Fruit fly (Drosophila melanogaster) whole organism, embryonic: Measurements from ENCODE around the gene vnd.
A peak's percentile ranks its signal among the peaks of the same experiment; 100 is the strongest.

Experiments used
- Asciz ChIP-seq: fragments of 200-800 bp; sonication (Bioruptor generic); optimal IDR thresholded peaks from 2 replicates; lab custom pipeline; 2017; ENCODE audit warnings: missing biosample characterization, mild to moderate bottlenecking, missing genetic modification characterization, missing genetic modification reagents
- Bdp1 ChIP-seq: fragments of 200-800 bp; sonication (Bioruptor generic); optimal IDR thresholded peaks from 3 replicates; lab custom pipeline; 2016; ENCODE audit warnings: missing biosample characterization, missing genetic modification characterization
- C15 ChIP-seq: fragments of 200-800 bp; sonication (Bioruptor generic); IDR thresholded peaks from 3 replicates; pipeline ENCODE4 v1.3.6; 2022; ENCODE audit warnings: missing biosample characterization, missing genetic modification characterization
- CG10321 ChIP-seq: fragments of 200-800 bp; sonication (Bioruptor generic); IDR thresholded peaks from 2 replicates; pipeline ENCODE4 v1.3.6; 2022; ENCODE audit warnings: missing biosample characterization, missing genetic modification characterization
- CG10431 ChIP-seq: fragments of 200-800 bp; sonication (Bioruptor generic); optimal IDR thresholded peaks from 3 replicates; lab custom pipeline; 2018; ENCODE audit warnings: missing biosample characterization, mild to moderate bottlenecking, missing genetic modification characterization
- CG12071 ChIP-seq: fragments of 200-800 bp; sonication (Bioruptor generic); optimal IDR thresholded peaks from 3 replicates; lab custom pipeline; 2018; ENCODE audit warnings: missing biosample characterization, mild to moderate bottlenecking, missing genetic modification characterization
- CG15479 ChIP-seq: fragments of 200-800 bp; sonication (Bioruptor generic); optimal IDR thresholded peaks from 3 replicates; lab custom pipeline; 2019; ENCODE audit warnings: missing biosample characterization, mild to moderate bottlenecking, missing genetic modification characterization, moderate library complexity
- CG16779 ChIP-seq: fragments of 200-800 bp; sonication (Bioruptor generic); IDR thresholded peaks from 2 replicates; pipeline ENCODE4 v1.3.6; 2022; ENCODE audit warnings: missing biosample characterization, missing genetic modification characterization
- CG16813 ChIP-seq: fragments of 200-800 bp; sonication (Bioruptor generic); IDR thresholded peaks from 3 replicates; pipeline ENCODE4 v1.3.6; 2022; ENCODE audit warnings: missing biosample characterization, missing genetic modification characterization; ENCODE audit not compliant: partially characterized antibody
- CG16863 ChIP-seq: fragments of 200-800 bp; sonication (Bioruptor generic); optimal IDR thresholded peaks from 3 replicates; lab custom pipeline; 2016; ENCODE audit warnings: missing biosample characterization, missing genetic modification characterization
- CG17802 ChIP-seq: fragments of 200-800 bp; sonication (Bioruptor generic); optimal IDR thresholded peaks from 2 replicates; lab custom pipeline; 2018; ENCODE audit warnings: missing biosample characterization, mild to moderate bottlenecking, missing genetic modification characterization, moderate library complexity
- CG18262 ChIP-seq: fragments of 200-800 bp; optimal IDR thresholded peaks from 3 replicates; lab custom pipeline; 2019; ENCODE audit warnings: missing biosample characterization, mild to moderate bottlenecking, missing genetic modification characterization, moderate library complexity
- CG2120 ChIP-seq: fragments of 200-800 bp; sonication (Bioruptor generic); optimal IDR thresholded peaks from 3 replicates; lab custom pipeline; 2016; ENCODE audit warnings: missing biosample characterization, missing genetic modification characterization
- CG4424 ChIP-seq: fragments of 200-800 bp; sonication (Bioruptor generic); optimal IDR thresholded peaks from 3 replicates; lab custom pipeline; 2016; ENCODE audit warnings: missing biosample characterization, missing genetic modification characterization
- CG4707 ChIP-seq: fragments of 200-800 bp; sonication (Bioruptor generic); optimal IDR thresholded peaks from 2 replicates; lab custom pipeline; 2018; ENCODE audit warnings: missing biosample characterization, mild to moderate bottlenecking, missing genetic modification characterization, moderate library complexity
- CG4820 ChIP-seq: fragments of 200-800 bp; sonication (Bioruptor generic); optimal IDR thresholded peaks from 3 replicates; lab custom pipeline; 2016; ENCODE audit warnings: missing biosample characterization, missing genetic modification characterization
- CG7786 ChIP-seq: fragments of 200-800 bp; sonication (Bioruptor generic); optimal IDR thresholded peaks from 2 replicates; lab custom pipeline; 2016; ENCODE audit warnings: missing biosample characterization, missing genetic modification characterization
- CG8281 ChIP-seq: fragments of 200-800 bp; sonication (Bioruptor generic); optimal IDR thresholded peaks from 2 replicates; lab custom pipeline; 2018; ENCODE audit warnings: missing biosample characterization, mild to moderate bottlenecking, missing genetic modification characterization, moderate library complexity
- CG8290 ChIP-seq, 3 experiments: fragments of 200-800 bp; sonication (Bioruptor generic); optimal IDR thresholded peaks; 2 replicates each; lab custom pipeline; 2016 to 2019; ENCODE audit warnings: missing biosample characterization in 3 of 3, missing genetic modification characterization in 3 of 3, mild to moderate bottlenecking in 2 of 3, moderate library complexity in 1 of 3
- CG9876 ChIP-seq: fragments of 200-800 bp; sonication (Bioruptor generic); optimal IDR thresholded peaks from 2 replicates; lab custom pipeline; 2016; ENCODE audit warnings: missing biosample characterization, missing genetic modification characterization
- Camta ChIP-seq: fragments of 200-800 bp; sonication (Bioruptor generic); optimal IDR thresholded peaks from 2 replicates; lab custom pipeline; 2016; ENCODE audit warnings: missing biosample characterization, missing genetic modification characterization
- Doc3 ChIP-seq: fragments of 200-800 bp; sonication (Bioruptor generic); IDR thresholded peaks from 3 replicates; pipeline ENCODE4 v1.3.6; 2022; ENCODE audit warnings: missing biosample characterization, missing genetic modification characterization; ENCODE audit not compliant: partially characterized antibody
- E2f1 ChIP-seq: fragments of 200-800 bp; sonication (Bioruptor generic); IDR thresholded peaks from 2 replicates; pipeline ENCODE4 v1.3.6; 2022; ENCODE audit warnings: missing biosample characterization, missing genetic modification characterization
- Hmr ChIP-seq: fragments of 200-800 bp; sonication (Bioruptor generic); optimal IDR thresholded peaks from 3 replicates; lab custom pipeline; 2017; ENCODE audit warnings: mild to moderate bottlenecking, missing biosample characterization, missing genetic modification reagents, missing genetic modification characterization
- Oaz ChIP-seq: fragments of 200-800 bp; sonication (Bioruptor generic); IDR thresholded peaks from 2 replicates; pipeline ENCODE4 v1.3.6; 2022; ENCODE audit warnings: missing biosample characterization, missing genetic modification characterization
- Poxn ChIP-seq: fragments of 200-800 bp; sonication (Bioruptor generic); IDR thresholded peaks from 2 replicates; pipeline ENCODE4 v1.3.6; 2022; ENCODE audit warnings: missing biosample characterization, missing genetic modification characterization
- Rfx ChIP-seq: fragments of 200-800 bp; sonication (Bioruptor generic); IDR thresholded peaks from 2 replicates; pipeline ENCODE4 v1.3.6; 2022; ENCODE audit warnings: missing biosample characterization, missing genetic modification characterization
- ash1 ChIP-seq: fragments of 200-800 bp; sonication (Bioruptor generic); optimal IDR thresholded peaks from 2 replicates; lab custom pipeline; 2018; ENCODE audit warnings: missing biosample characterization, mild to moderate bottlenecking, missing genetic modification characterization
- bcd ChIP-seq: fragments of 200-800 bp; sonication (Bioruptor generic); optimal IDR thresholded peaks from 2 replicates; lab custom pipeline; 2017; ENCODE audit warnings: missing biosample characterization, mild to moderate bottlenecking, missing genetic modification characterization
- br ChIP-seq: fragments of >200 bp; optimal IDR thresholded peaks from 2 replicates; lab custom pipeline; 2017
- cato ChIP-seq: fragments of 200-800 bp; sonication (Bioruptor generic); optimal IDR thresholded peaks from 2 replicates; lab custom pipeline; 2016; ENCODE audit warnings: missing biosample characterization, missing genetic modification characterization, borderline replicate concordance
- cg ChIP-seq: fragments of 200-800 bp; sonication (Bioruptor generic); optimal IDR thresholded peaks from 3 replicates; lab custom pipeline; 2019; ENCODE audit warnings: missing biosample characterization, mild to moderate bottlenecking, missing genetic modification characterization, moderate library complexity
- eve ChIP-seq, 2 experiments: fragments of >200 bp; optimal IDR thresholded peaks; 2 replicates each; lab custom pipeline; 2017; ENCODE audit warnings: missing biosample characterization in 2 of 2, missing genetic modification characterization in 2 of 2
- maf-S ChIP-seq: fragments of 200-800 bp; sonication (Bioruptor generic); optimal IDR thresholded peaks from 2 replicates; lab custom pipeline; 2016; ENCODE audit warnings: missing biosample characterization, missing genetic modification characterization
- mam ChIP-seq: fragments of 200-800 bp; sonication (Bioruptor generic); optimal IDR thresholded peaks from 3 replicates; lab custom pipeline; 2016; ENCODE audit warnings: missing biosample characterization, missing genetic modification characterization
- pan ChIP-seq, 4 experiments: fragments of >200 bp in 3 of 4; fragments of 200-800 bp in 1 of 4; sonication (Bioruptor generic) in 1 of 4; optimal IDR thresholded peaks in 3 of 4; IDR thresholded peaks in 1 of 4; 2 replicates each; pipeline versions ENCODE4 v1.3.6 to Lab custom; 2017 to 2022; ENCODE audit warnings: missing biosample characterization in 2 of 4, missing genetic modification characterization in 2 of 4, mixed read lengths in 1 of 4
- pfk ChIP-seq: fragments of 200-800 bp; sonication (Bioruptor generic); optimal IDR thresholded peaks from 2 replicates; lab custom pipeline; 2018; ENCODE audit warnings: missing biosample characterization, mild to moderate bottlenecking, missing genetic modification characterization, moderate library complexity
- phol ChIP-seq: fragments of 200-800 bp; sonication (Bioruptor generic); optimal IDR thresholded peaks from 3 replicates; lab custom pipeline; 2018; ENCODE audit warnings: missing biosample characterization, mild to moderate bottlenecking, missing genetic modification characterization, moderate library complexity
- pnt ChIP-seq: fragments of 200-800 bp; sonication (Bioruptor generic); optimal IDR thresholded peaks from 3 replicates; lab custom pipeline; 2016; ENCODE audit warnings: missing biosample characterization, missing genetic modification characterization
- pros ChIP-seq: fragments of 200-800 bp; sonication (Bioruptor generic); optimal IDR thresholded peaks from 3 replicates; lab custom pipeline; 2019; ENCODE audit warnings: missing biosample characterization, mild to moderate bottlenecking, missing genetic modification characterization, moderate library complexity
- psq ChIP-seq: fragments of 200-800 bp; sonication (Bioruptor generic); optimal IDR thresholded peaks from 2 replicates; lab custom pipeline; 2017; ENCODE audit warnings: missing biosample characterization, missing genetic modification characterization
- ranshi ChIP-seq: fragments of 200-800 bp; sonication (Bioruptor generic); IDR thresholded peaks from 2 replicates; pipeline ENCODE4 v1.3.6; 2022; ENCODE audit warnings: missing biosample characterization, missing genetic modification characterization
- repo ChIP-seq: fragments of 200-800 bp; sonication (Bioruptor generic); optimal IDR thresholded peaks from 2 replicates; lab custom pipeline; 2016; ENCODE audit warnings: missing biosample characterization, missing genetic modification characterization
- ro ChIP-seq: fragments of 200-800 bp; sonication (Bioruptor generic); IDR thresholded peaks from 2 replicates; pipeline ENCODE4 v1.3.6; 2022; ENCODE audit warnings: missing biosample characterization, missing genetic modification characterization
- shn ChIP-seq: fragments of 200-800 bp; sonication (Bioruptor generic); optimal IDR thresholded peaks from 3 replicates; lab custom pipeline; 2016; ENCODE audit warnings: missing biosample characterization, missing genetic modification characterization
- sisA ChIP-seq: fragments of 200-800 bp; sonication (Bioruptor generic); IDR thresholded peaks from 2 replicates; pipeline ENCODE4 v1.3.6; 2022; ENCODE audit warnings: missing biosample characterization, missing genetic modification characterization
- tin ChIP-seq: fragments of 200-800 bp; sonication (Bioruptor generic); optimal IDR thresholded peaks from 3 replicates; lab custom pipeline; 2016; ENCODE audit warnings: missing biosample characterization, missing genetic modification characterization
- usp ChIP-seq: fragments of >200 bp; optimal IDR thresholded peaks from 2 replicates; lab custom pipeline; 2017; ENCODE audit warnings: missing biosample characterization, missing genetic modification characterization
- zfh2 ChIP-seq: fragments of 200-800 bp; sonication (Bioruptor generic); optimal IDR thresholded peaks from 2 replicates; lab custom pipeline; 2016; ENCODE audit warnings: missing biosample characterization, missing genetic modification characterization

The vnd gene

DNA sequence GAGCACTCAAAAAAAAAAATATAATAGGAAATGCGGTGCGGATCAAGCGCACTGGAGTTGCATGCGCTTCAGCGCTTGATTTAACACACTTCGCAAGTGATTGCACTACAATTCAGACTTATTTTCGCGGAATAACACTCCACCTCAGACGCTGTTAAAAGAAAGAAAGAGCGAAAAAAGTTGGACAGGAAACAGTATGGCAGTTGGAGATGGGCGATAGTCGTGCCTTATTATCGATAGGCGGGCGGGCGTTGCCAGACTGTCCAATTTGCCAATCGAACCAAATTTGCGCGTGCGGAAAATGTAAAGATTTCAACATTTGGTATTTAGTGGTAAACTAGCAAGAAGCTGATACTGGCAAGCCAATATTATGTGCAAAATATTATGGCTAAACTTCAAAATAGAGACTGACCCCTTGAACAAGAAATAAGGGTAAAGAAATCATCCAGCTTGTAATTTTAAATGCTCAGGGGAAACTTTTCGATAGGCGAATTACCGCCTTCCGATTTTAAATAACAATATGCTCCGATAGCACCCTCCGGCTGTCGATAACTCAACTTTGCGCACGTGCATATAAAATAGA, 47.4 kb downstream of the vnd start, which contains the start of the genes RpL36 and Mybbp1A (continued):
- TF ChIP-seq CG8290 (GFP tag; optimal IDR thresholded peaks at IDR 0.05; lab: Kevin White, UChicago) (peak; percentile 35), CG8290 (tag; optimal IDR thresholded peaks at IDR 0.05; lab: Kevin White, UChicago) (peak; percentile 48 to 90), maf-S (GFP tag; lab: Kevin White, UChicago) (peak; percentile 82), CG4820 (peak; percentile 47), pnt (peak; percentile 25), phol (tag; lab: Kevin White, UChicago) (peak; percentile 90), Doc3 (GFP tag; lab: Robert Waterston, UW) (peak; percentile 73; the same call in 2 of the 3 replicates), Bdp1 (GFP tag; lab: Kevin White, UChicago) (peak; percentile 58), zfh2 (peak; percentile 80), Rfx (GFP tag; lab: Robert Waterston, UW) (peak; percentile 85), sisA (GFP tag; lab: Robert Waterston, UW) (peak; percentile 24; the same call in 1 of the 2 replicates), tin (GFP tag; lab: Kevin White, UChicago) (peak; percentile 65), CG18262 (peak; percentile 35), CG2120 (GFP tag; lab: Kevin White, UChicago) (peak; percentile 70), CG7786 (peak; percentile 70), CG16813 (GFP tag; lab: Robert Waterston, UW) (peak; percentile 92), CG10321 (GFP tag; lab: Robert Waterston, UW) (no peak; the same call in 1 of the 2 replicates), CG4707 (peak; percentile 46), mam (GFP tag; lab: Kevin White, UChicago) (peak; percentile 75), CG9876 (peak; percentile 78), E2f1 (GFP tag; lab: Robert Waterston, UW) (peak; percentile 57; the same call in 1 of the 2 replicates), br (lab: Kevin White, UChicago) (no peak), C15 (GFP tag; lab: Robert Waterston, UW) (no peak), cg (peak; percentile 62), psq (GFP tag; lab: Kevin White, UChicago) (peak; percentile 28), pfk (GFP tag; lab: Kevin White, UChicago) (peak; percentile 55), ash1 (GFP tag; lab: Kevin White, UChicago) (peak; percentile 50), cato (GFP tag; lab: Kevin White, UChicago) (peak; percentile 39), usp (GFP tag; lab: Kevin White, UChicago) (no peak), Camta (GFP tag; lab: Kevin White, UChicago) (peak; percentile 68), CG16779 (peak; percentile 63; the same call in 1 of the 2 replicates), Oaz (peak; percentile 38; the same call in 1 of the 2 replicates), CG4424 (peak; percentile 63), CG8281 (no peak), Hmr (GFP tag; lab: Kevin White, UChicago) (peak; percentile 90), ro (no peak; the same call in 1 of the 2 replicates), CG17802 (tag; lab: Kevin White, UChicago) (peak; percentile 35), eve (GFP tag; optimal IDR thresholded peaks at IDR 0.05; lab: Kevin White, UChicago) (no peak), CG16863 (peak; percentile 72), Poxn (0 out of 2 replicates have a peak, but pooled peaks have one; percentile 23), Asciz (GFP tag; lab: Kevin White, UChicago) (no peak), repo (GFP tag; lab: Kevin White, UChicago) (peak; percentile 66), pros (GFP tag; lab: Kevin White, UChicago) (peak; percentile 21), CG10431 (peak; percentile 71), pan (optimal IDR thresholded peaks at IDR 0.05; lab: Kevin White, UChicago) (no peak), pan (GFP tag; optimal IDR thresholded peaks at IDR 0.05 in 1 of 2, IDR thresholded peaks at IDR 0.05 in 1 of 2) (peak in 1 of 2 experiments; percentile 67), ranshi (peak; percentile 66), shn (peak; percentile 81), CG15479 (GFP tag; lab: Kevin White, UChicago) (peak; percentile 4), bcd (GFP tag; lab: Kevin White, UChicago) (peak; percentile 84), CG12071 (GFP tag; lab: Kevin White, UChicago) (peak; percentile 77)
